Worm (Caenorhabditis elegans): ENCODE results near the gene dnc-2.

- no peak for TF ChIP-seq him-1 (tag; optimal IDR thresholded peaks at IDR 0.05)
- TF ChIP-seq W03F9.2 (tag; optimal IDR thresholded peaks at IDR 0.05): no peak
Observed at ce11 chrIII:5906749-5907148, 18.8 kb downstream of the dnc-2 start, which contains the start of gene erd-2.2.

All from whole organism, L4/young adult.